Fruit fly (Drosophila melanogaster): Measurements from ENCODE around the gene MED11.

The MED11 gene

dm6 chr3L:18760421-18761045, 14.9 kb downstream of the MED11 start (continued):
- peak; percentile 32; the same call in 1 of the 3 replicates for TF ChIP-seq row (GFP tag; IDR thresholded peaks at IDR 0.05)
- TF ChIP-seq ftz-f1 (GFP tag; optimal IDR thresholded peaks at IDR 0.05) = peak; percentile 39
- peak; percentile 86 for TF ChIP-seq crol (GFP tag; IDR thresholded peaks at IDR 0.05)
- TF ChIP-seq CG16779 (GFP tag; IDR thresholded peaks at IDR 0.05) = no peak
- TF ChIP-seq onecut (GFP tag; IDR thresholded peaks at IDR 0.05) = no peak
- no peak for TF ChIP-seq CG7556 (GFP tag; optimal IDR thresholded peaks at IDR 0.05)
- no peak for TF ChIP-seq CG17385 (GFP tag; optimal IDR thresholded peaks at IDR 0.05)
- no peak for TF ChIP-seq CG12071 (GFP tag; optimal IDR thresholded peaks at IDR 0.05)
- peak; percentile 84; the same call in 2 of the 4 replicates for TF ChIP-seq chinmo (GFP tag; IDR thresholded peaks at IDR 0.05; ENCODE audit: partially characterized antibody)
- peak; percentile 79 for TF ChIP-seq Drgx (GFP tag; IDR thresholded peaks at IDR 0.05)
- no peak for TF ChIP-seq CG10209 (GFP tag; optimal IDR thresholded peaks at IDR 0.05)
- peak; percentile 34; the same call in 1 of the 3 replicates for TF ChIP-seq ci (GFP tag; IDR thresholded peaks at IDR 0.05)
- peak; percentile 55 for TF ChIP-seq Med (GFP tag)
- TF ChIP-seq ato (GFP tag; IDR thresholded peaks at IDR 0.05; ENCODE audit: partially characterized antibody) = no peak
- TF ChIP-seq Adf1 (GFP tag; IDR thresholded peaks at IDR 0.05) = peak; percentile 91
- no peak for TF ChIP-seq CG13775 (GFP tag; optimal IDR thresholded peaks at IDR 0.05)
- no peak for TF ChIP-seq Sox100B (GFP tag; optimal IDR thresholded peaks at IDR 0.05)
- TF ChIP-seq gem (tag; optimal IDR thresholded peaks at IDR 0.05) = peak; percentile 20
- no peak for TF ChIP-seq CG6175 (GFP tag; IDR thresholded peaks at IDR 0.05)
- no peak for TF ChIP-seq ind (GFP tag; optimal IDR thresholded peaks at IDR 0.05)
- no peak for TF ChIP-seq Oli (tag; optimal IDR thresholded peaks at IDR 0.05)
- peak; percentile 28 for TF ChIP-seq Deaf1 (tag; optimal IDR thresholded peaks at IDR 0.05)
- TF ChIP-seq Nf-YC (tag; optimal IDR thresholded peaks at IDR 0.05) = no peak
- TF ChIP-seq H15 (GFP tag; IDR thresholded peaks at IDR 0.05) = 0 out of 3 replicates have a peak, but pooled peaks have one; percentile 14
- TF ChIP-seq CG12769 (tag; optimal IDR thresholded peaks at IDR 0.05) = no peak
- 0 out of 2 replicates have a peak, but pooled peaks have one; percentile 17 for TF ChIP-seq Rfx (GFP tag; IDR thresholded peaks at IDR 0.05)
- TF ChIP-seq cg (GFP tag; optimal IDR thresholded peaks at IDR 0.05) = peak; percentile 47
- TF ChIP-seq CG32772 (GFP tag; IDR thresholded peaks at IDR 0.05) = no peak
- no peak for TF ChIP-seq Hand (GFP tag; optimal IDR thresholded peaks at IDR 0.05)
- no peak for TF ChIP-seq H2.0 (GFP tag; IDR thresholded peaks at IDR 0.05)
- TF ChIP-seq CG7963 (GFP tag; IDR thresholded peaks at IDR 0.05; ENCODE audit: partially characterized antibody) = no peak
- TF ChIP-seq D19B (GFP tag; optimal IDR thresholded peaks at IDR 0.05) = no peak
- TF ChIP-seq CG11696 (GFP tag; IDR thresholded peaks at IDR 0.05) = 0 out of 2 replicates have a peak, but pooled peaks have one; percentile 20
- no peak for TF ChIP-seq gsb (GFP tag; IDR thresholded peaks at IDR 0.05)
- TF ChIP-seq grau (tag; optimal IDR thresholded peaks at IDR 0.05) = peak; percentile 55
- TF ChIP-seq Trl (optimal IDR thresholded peaks at IDR 0.05) = peak; percentile 38 to 57
- TF ChIP-seq Trl (GFP tag; optimal IDR thresholded peaks at IDR 0.05) = no peak
- no peak for TF ChIP-seq ssp (GFP tag; IDR thresholded peaks at IDR 0.05)
- peak; percentile 30; the same call in 1 of the 2 replicates for TF ChIP-seq vvl (GFP tag; IDR thresholded peaks at IDR 0.05)

dm6 chr3L:18761728-18762127, 16.1 kb downstream of the MED11 start:
- TF ChIP-seq CG32772 (GFP tag; IDR thresholded peaks at IDR 0.05) = no peak
- TF ChIP-seq wdn (GFP tag; IDR thresholded peaks at IDR 0.05) = no peak
- peak in 1 of 2 experiments; percentile 27 for TF ChIP-seq eve (GFP tag; optimal IDR thresholded peaks at IDR 0.05)
- no peak for TF ChIP-seq CG8359 (GFP tag; optimal IDR thresholded peaks at IDR 0.05; ENCODE audit: borderline replicate concordance)
- TF ChIP-seq chinmo (GFP tag; IDR thresholded peaks at IDR 0.05; ENCODE audit: partially characterized antibody) = 0 out of 4 replicates have a peak, but pooled peaks have one; percentile 68
- TF ChIP-seq row (GFP tag; IDR thresholded peaks at IDR 0.05) = no peak
- no peak for TF ChIP-seq Ravus (GFP tag; IDR thresholded peaks at IDR 0.05)
- TF ChIP-seq Rx (GFP tag; IDR thresholded peaks at IDR 0.05) = no peak
- no peak for TF ChIP-seq Fer1 (GFP tag; optimal IDR thresholded peaks at IDR 0.05)
